Worm (Caenorhabditis elegans) whole organism, young adult: ENCODE measurements around the gene srh-131.

Source experiments
- B0261.1 ChIP-seq: sonication (generic microtip); optimal IDR thresholded peaks from 2 replicates; lab custom pipeline; 2016; ENCODE audit warnings: mild to moderate bottlenecking, missing genetic modification characterization, moderate library complexity, missing compliant biosample characterization
- C06A6.2 ChIP-seq: fragments of 200-800 bp; sonication (Bioruptor generic); conservative IDR thresholded peaks from 2 replicates; pipeline ENCODE4 v1.3.6; 2022; ENCODE audit warnings: missing genetic modification characterization, missing compliant biosample characterization
- D2030.7 ChIP-seq: fragments of 200-800 bp; sonication (Bioruptor generic); IDR thresholded peaks from 2 replicates; pipeline ENCODE4 v1.3.6; 2022; ENCODE audit warnings: missing genetic modification reagents, missing genetic modification characterization, missing compliant biosample characterization
- F22D6.2 ChIP-seq: sonication (generic microtip); optimal IDR thresholded peaks from 2 replicates; lab custom pipeline; 2016; ENCODE audit warnings: mild to moderate bottlenecking, missing genetic modification characterization, missing compliant biosample characterization
- F33H1.4 ChIP-seq: fragments of 200-800 bp; sonication (Bioruptor generic); IDR thresholded peaks from 2 replicates; pipeline ENCODE4 v1.3.6; 2022; ENCODE audit warnings: missing genetic modification reagents, missing genetic modification characterization, missing compliant biosample characterization
- F39B2.1 ChIP-seq: fragments of 200-800 bp; sonication (Bioruptor generic); IDR thresholded peaks from 2 replicates; pipeline ENCODE4 v1.3.6; 2022; ENCODE audit warnings: missing genetic modification reagents, missing genetic modification characterization, missing compliant biosample characterization
- F49E8.2 ChIP-seq: sonication (generic microtip); optimal IDR thresholded peaks from 3 replicates; lab custom pipeline; 2017; ENCODE audit warnings: missing genetic modification characterization, mild to moderate bottlenecking, missing compliant biosample characterization, antibody characterized with exemption, moderate library complexity; ENCODE audit not compliant: insufficient read depth
- F57A8.1 ChIP-seq: fragments of 200-800 bp; sonication (Bioruptor generic); optimal IDR thresholded peaks from 2 replicates; lab custom pipeline; 2018; ENCODE audit warnings: mild to moderate bottlenecking, missing genetic modification characterization, moderate library complexity, missing compliant biosample characterization
- T07F8.4 ChIP-seq: sonication (generic microtip); optimal IDR thresholded peaks from 2 replicates; lab custom pipeline; 2016; ENCODE audit warnings: mild to moderate bottlenecking, missing genetic modification characterization, moderate library complexity, missing compliant biosample characterization
- Y53G8AR.9 ChIP-seq: fragments of 200-800 bp; sonication (Bioruptor generic); conservative IDR thresholded peaks from 2 replicates; pipeline ENCODE4 v1.3.6; 2022; ENCODE audit warnings: missing genetic modification reagents, missing genetic modification characterization, missing compliant biosample characterization
- Y67H2A.10 ChIP-seq: fragments of 200-800 bp; sonication (Bioruptor generic); conservative IDR thresholded peaks from 2 replicates; pipeline ENCODE4 v1.3.6; 2022; ENCODE audit warnings: missing genetic modification reagents, missing genetic modification characterization, missing compliant biosample characterization
- ama-1 ChIP-seq, 3 experiments: fragments of 150-350 bp in 1 of 3; sonication (generic microtip) in 2 of 3; optimal IDR thresholded peaks; 2 replicates each; lab custom pipeline; 2014 to 2018; ENCODE audit warnings: missing biosample characterization in 2 of 3, missing genetic modification characterization in 2 of 3, missing genetic modification reagents in 2 of 3
- aptf-3 ChIP-seq: fragments of 200-800 bp; sonication (Bioruptor generic); IDR thresholded peaks from 2 replicates; pipeline ENCODE4 v1.3.6; 2022; ENCODE audit warnings: missing genetic modification characterization, missing compliant biosample characterization
- attf-5 ChIP-seq: fragments of 200-800 bp; sonication (Bioruptor generic); optimal IDR thresholded peaks from 2 replicates; lab custom pipeline; 2018; ENCODE audit warnings: mild to moderate bottlenecking, missing genetic modification characterization, missing compliant biosample characterization
- cebp-2 ChIP-seq: fragments of 200-800 bp; sonication (Bioruptor generic); IDR thresholded peaks from 2 replicates; pipeline ENCODE4 v1.3.6; 2022; ENCODE audit warnings: missing genetic modification characterization, missing compliant biosample characterization
- ekl-4 ChIP-seq: fragments of 200-800 bp; sonication (Bioruptor generic); IDR thresholded peaks from 2 replicates; pipeline ENCODE4 v1.3.6; 2022; ENCODE audit warnings: missing genetic modification reagents, missing genetic modification characterization, missing compliant biosample characterization
- ets-4 ChIP-seq: fragments of 200-800 bp; sonication (Bioruptor generic); optimal IDR thresholded peaks from 2 replicates; lab custom pipeline; 2018; ENCODE audit warnings: mild to moderate bottlenecking, missing genetic modification characterization, missing compliant biosample characterization
- fkh-3 ChIP-seq: sonication (generic microtip); optimal IDR thresholded peaks from 2 replicates; lab custom pipeline; 2016; ENCODE audit warnings: mild to moderate bottlenecking, missing genetic modification characterization, missing compliant biosample characterization
- hlh-26 ChIP-seq: fragments of 200-800 bp; sonication (Bioruptor generic); conservative IDR thresholded peaks from 2 replicates; pipeline ENCODE4 v1.3.6; 2022; ENCODE audit warnings: missing genetic modification reagents, missing genetic modification characterization, missing compliant biosample characterization
- hmg-1.2 ChIP-seq: fragments of 200-800 bp; sonication (Bioruptor generic); IDR thresholded peaks from 2 replicates; pipeline ENCODE4 v1.3.6; 2022; ENCODE audit warnings: missing genetic modification reagents, missing genetic modification characterization, missing compliant biosample characterization
- hmg-20 ChIP-seq: fragments of 200-800 bp; sonication (Bioruptor generic); IDR thresholded peaks from 2 replicates; pipeline ENCODE4 v1.3.6; 2022; ENCODE audit warnings: missing genetic modification reagents, missing genetic modification characterization, missing compliant biosample characterization
- hsf-1 ChIP-seq: fragments of 200-800 bp; sonication (Bioruptor generic); IDR thresholded peaks from 2 replicates; pipeline ENCODE4 v1.3.6; 2022; ENCODE audit warnings: missing genetic modification reagents, missing genetic modification characterization, missing compliant biosample characterization
- let-526 ChIP-seq: fragments of 200-800 bp; sonication (Bioruptor generic); IDR thresholded peaks from 2 replicates; pipeline ENCODE4 v1.3.6; 2022; ENCODE audit warnings: missing genetic modification reagents, missing genetic modification characterization, missing compliant biosample characterization
- lin-26 ChIP-seq: fragments of 200-800 bp; sonication (Bioruptor generic); IDR thresholded peaks from 2 replicates; pipeline ENCODE4 v1.3.6; 2022; ENCODE audit warnings: missing genetic modification reagents, missing genetic modification characterization, missing compliant biosample characterization
- lin-35 ChIP-seq, 3 experiments: fragments of 150-350 bp in 2 of 3; sonication (generic microtip) in 1 of 3; optimal IDR thresholded peaks; 2 replicates each; lab custom pipeline; 2014 to 2018; ENCODE audit warnings: missing biosample characterization in 3 of 3, missing genetic modification characterization in 3 of 3, missing genetic modification reagents in 3 of 3
- lin-40 ChIP-seq: sonication (generic microtip); optimal IDR thresholded peaks from 2 replicates; lab custom pipeline; 2016; ENCODE audit warnings: missing genetic modification characterization, mild to moderate bottlenecking, missing compliant biosample characterization, missing genotype, missing genetic modification reagents
- madf-8 ChIP-seq: fragments of 200-800 bp; sonication (Bioruptor generic); conservative IDR thresholded peaks from 2 replicates; pipeline ENCODE4 v1.3.6; 2022; ENCODE audit warnings: missing genetic modification reagents, missing genetic modification characterization, missing compliant biosample characterization
- mcd-1 ChIP-seq: fragments of 200-800 bp; sonication (Bioruptor generic); IDR thresholded peaks from 2 replicates; pipeline ENCODE4 v1.3.6; 2022; ENCODE audit warnings: missing genetic modification reagents, missing genetic modification characterization, missing compliant biosample characterization
- nfya-1 ChIP-seq: sonication (generic microtip); optimal IDR thresholded peaks from 2 replicates; lab custom pipeline; 2017; ENCODE audit warnings: antibody characterized with exemption, missing compliant biosample characterization, missing genetic modification characterization, borderline replicate concordance; ENCODE audit not compliant: insufficient read depth
- nhr-179 ChIP-seq: sonication (generic microtip); optimal IDR thresholded peaks from 2 replicates; lab custom pipeline; 2016; ENCODE audit warnings: mild to moderate bottlenecking, missing genetic modification characterization, missing compliant biosample characterization
- nhr-27 ChIP-seq: fragments of 200-800 bp; sonication (Bioruptor generic); optimal IDR thresholded peaks from 2 replicates; lab custom pipeline; 2018; ENCODE audit warnings: mild to moderate bottlenecking, missing genetic modification characterization, moderate library complexity, missing compliant biosample characterization
- nhr-90 ChIP-seq: sonication (generic microtip); optimal IDR thresholded peaks from 2 replicates; lab custom pipeline; 2016; ENCODE audit warnings: missing genotype, mild to moderate bottlenecking, missing genetic modification characterization, missing compliant biosample characterization
- rpc-1 ChIP-seq, 2 experiments: fragments of 150-350 bp in 1 of 2; sonication (generic microtip) in 1 of 2; optimal IDR thresholded peaks; 2 replicates each; lab custom pipeline; 2014 to 2018; ENCODE audit warnings: missing biosample characterization in 1 of 2, missing genetic modification characterization in 1 of 2, missing genetic modification reagents in 1 of 2, missing genotype in 1 of 2
- snpc-4 ChIP-seq, 5 experiments: fragments of 150-350 bp in 1 of 5; sonication (generic microtip) in 4 of 5; optimal IDR thresholded peaks; 2 replicates each; lab custom pipeline; 2014 to 2018; ENCODE audit warnings: missing genetic modification characterization in 5 of 5, missing biosample characterization in 3 of 5, antibody characterized with exemption in 2 of 5, mild to moderate bottlenecking in 2 of 5, missing compliant biosample characterization in 2 of 5, missing genotype in 2 of 5, moderate library complexity in 2 of 5, missing genetic modification reagents in 1 of 5
- somi-1 ChIP-seq: fragments of 200-800 bp; sonication (Bioruptor generic); optimal IDR thresholded peaks from 2 replicates; lab custom pipeline; 2018; ENCODE audit warnings: mild to moderate bottlenecking, missing genetic modification characterization, missing compliant biosample characterization
- unc-62 ChIP-seq: fragments of 150-350 bp; optimal IDR thresholded peaks from 2 replicates; lab custom pipeline; 2014; ENCODE audit warnings: missing biosample characterization, missing genetic modification reagents, missing genetic modification characterization
- xnd-1 ChIP-seq: sonication (generic microtip); optimal IDR thresholded peaks from 2 replicates; lab custom pipeline; 2016; ENCODE audit warnings: missing genotype, missing genetic modification reagents, missing genetic modification characterization, missing compliant biosample characterization
- ztf-22 ChIP-seq: fragments of 200-800 bp; sonication (Bioruptor generic); optimal IDR thresholded peaks from 2 replicates; lab custom pipeline; 2018; ENCODE audit warnings: mild to moderate bottlenecking, missing genetic modification characterization, moderate library complexity, missing compliant biosample characterization
- ztf-3 ChIP-seq: fragments of 200-800 bp; sonication (Bioruptor generic); optimal IDR thresholded peaks from 2 replicates; lab custom pipeline; 2018; ENCODE audit warnings: mild to moderate bottlenecking, missing genetic modification characterization, missing compliant biosample characterization
- ztf-6 ChIP-seq: fragments of 200-800 bp; sonication (Bioruptor generic); IDR thresholded peaks from 2 replicates; pipeline ENCODE4 v1.3.6; 2022; ENCODE audit warnings: missing genetic modification reagents, missing genetic modification characterization, missing compliant biosample characterization

srh-131 gene

DNA sequence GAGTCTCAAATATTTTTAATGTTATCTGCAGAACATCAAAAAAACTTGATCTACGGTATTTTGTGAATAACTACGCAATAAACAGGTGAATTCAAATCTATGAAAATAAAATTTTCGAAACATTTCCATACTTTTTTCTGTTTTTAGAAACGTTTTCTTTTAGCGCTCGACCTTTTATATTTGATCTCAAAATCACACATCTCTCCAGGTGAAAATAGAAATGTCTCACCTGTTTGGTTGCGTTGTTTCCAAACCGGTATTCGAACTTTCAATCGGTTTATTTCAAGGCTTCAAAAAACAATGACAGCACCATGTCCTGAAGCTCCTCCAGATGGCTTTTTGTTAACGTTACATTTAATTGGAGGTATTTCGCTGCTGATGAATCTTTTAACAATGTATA, 4.1 kb upstream of the srh-131 start, which contains the start of gene sri-9:
TSS of gene sri-9 (plus strand) at position 301 of the 400 bp plus-strand sequence.
- TF ChIP-seq lin-35 (GFP tag; optimal IDR thresholded peaks at IDR 0.05; lab: Kevin White, UChicago), result no peak
- no peak for TF ChIP-seq D2030.7
- no peak for TF ChIP-seq aptf-3 (GFP tag; lab: Robert Waterston, UW)
- TF ChIP-seq madf-8 (GFP tag; lab: Robert Waterston, UW), result no peak
- TF ChIP-seq nhr-27 (tag; lab: Kevin White, UChicago), result no peak
- TF ChIP-seq hlh-26 (GFP tag; lab: Robert Waterston, UW), result no peak
- TF ChIP-seq snpc-4 (GFP tag; optimal IDR thresholded peaks at IDR 0.05; lab: Kevin White, UChicago), result no peak
- no peak for TF ChIP-seq snpc-4 (tag; optimal IDR thresholded peaks at IDR 0.05; lab: Kevin White, UChicago)
- TF ChIP-seq attf-5 (GFP tag; lab: Kevin White, UChicago), result no peak
- TF ChIP-seq nfya-1, result no peak
- no peak for TF ChIP-seq ets-4 (GFP tag; lab: Kevin White, UChicago)
- no peak for TF ChIP-seq F57A8.1 (GFP tag; lab: Kevin White, UChicago)
- no peak for TF ChIP-seq F33H1.4 (GFP tag; lab: Robert Waterston, UW)

DNA sequence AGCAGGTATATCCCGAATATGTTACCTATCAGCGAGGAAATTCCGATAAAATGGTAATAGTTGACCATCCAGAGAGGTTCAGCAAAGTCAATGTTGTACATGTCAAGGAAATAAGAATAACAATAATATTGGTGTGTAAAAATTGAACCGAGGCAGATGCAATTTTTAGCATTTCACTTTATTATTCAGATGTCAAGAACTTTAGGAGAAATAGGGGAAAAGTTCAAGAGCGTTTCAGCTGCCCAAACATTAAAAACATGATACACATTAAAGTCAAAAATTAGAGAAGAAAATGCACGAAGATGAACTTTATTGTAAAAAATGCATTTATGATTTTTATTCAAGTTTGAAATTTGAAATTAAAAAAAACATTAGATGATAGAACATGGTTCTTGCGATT, 3.0 kb downstream of the srh-131 start, which contains the start of gene sri-69:
TSS of gene sri-69 (minus strand) at position 101 of the 400 bp plus-strand sequence.
- TF ChIP-seq F22D6.2 (tag; lab: Kevin White, UChicago), result no peak
- no peak for TF ChIP-seq ztf-3 (GFP tag; lab: Kevin White, UChicago)
- no peak for TF ChIP-seq F49E8.2 (tag; lab: Kevin White, UChicago)
- no peak for TF ChIP-seq C06A6.2 (GFP tag; lab: Robert Waterston, UW)
- no peak for TF ChIP-seq ztf-22
- TF ChIP-seq lin-26 (GFP tag; lab: Robert Waterston, UW), result no peak
- no peak for TF ChIP-seq ama-1 (optimal IDR thresholded peaks at IDR 0.05; lab: Kevin White, UChicago)
- no peak for TF ChIP-seq ama-1 (GFP tag; optimal IDR thresholded peaks at IDR 0.05; lab: Kevin White, UChicago)
- TF ChIP-seq mcd-1 (GFP tag; lab: Robert Waterston, UW), result no peak
- no peak for TF ChIP-seq hsf-1 (GFP tag; lab: Robert Waterston, UW)
- no peak for TF ChIP-seq cebp-2 (GFP tag; lab: Robert Waterston, UW)
- TF ChIP-seq nhr-90 (tag; lab: Kevin White, UChicago), result no peak
- no peak for TF ChIP-seq xnd-1 (tag; lab: Kevin White, UChicago)
- no peak for TF ChIP-seq aptf-3 (GFP tag; lab: Robert Waterston, UW)
- TF ChIP-seq rpc-1 (optimal IDR thresholded peaks at IDR 0.05; lab: Kevin White, UChicago), result no peak
- TF ChIP-seq rpc-1 (tag; optimal IDR thresholded peaks at IDR 0.05; lab: Kevin White, UChicago), result no peak
- no peak for TF ChIP-seq let-526 (GFP tag; lab: Robert Waterston, UW)
- TF ChIP-seq lin-40, result no peak

DNA sequence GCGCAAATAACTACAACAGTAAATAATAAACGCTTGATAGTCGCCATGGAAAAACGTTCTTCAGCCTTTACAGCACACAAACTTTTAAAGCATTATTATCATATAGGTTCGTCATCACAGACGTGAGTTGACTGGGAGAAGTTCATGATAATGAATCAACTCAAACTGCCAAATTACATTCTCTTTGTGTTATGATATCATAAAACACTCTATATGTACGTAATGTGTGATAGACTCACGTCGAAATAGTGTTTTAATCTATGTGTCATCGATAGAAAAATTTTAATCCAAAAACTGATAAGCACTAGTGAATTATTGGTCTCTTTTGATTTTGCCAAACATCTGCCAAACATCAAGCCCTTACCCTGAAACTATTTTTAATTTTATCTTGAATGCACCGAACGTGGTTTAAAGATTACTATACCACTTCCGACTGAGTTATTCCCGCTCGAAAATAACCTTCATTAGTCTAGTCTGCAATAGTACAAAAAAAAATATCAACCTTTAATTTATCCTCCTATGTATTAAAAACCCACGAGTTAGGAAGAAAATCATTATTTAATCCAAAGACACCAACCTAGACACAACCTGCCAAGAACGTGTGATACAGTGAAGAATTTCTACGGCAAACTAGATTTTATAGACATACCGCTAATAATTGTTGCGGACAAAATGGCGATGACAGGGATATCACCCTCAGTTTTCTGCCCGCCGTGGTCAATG, 4.2 kb downstream of the srh-131 start, which contains the start of the genes clc-12 and clec-240:
TSS of gene clc-12 (minus strand) at position 47 of the 723 bp plus-strand sequence.
TSS of gene clec-240 (plus strand) at position 673 of the 723 bp plus-strand sequence.
- TF ChIP-seq hmg-1.2 (GFP tag; lab: Robert Waterston, UW), result no peak
- no peak for TF ChIP-seq ztf-6 (GFP tag; lab: Robert Waterston, UW)
- no peak for TF ChIP-seq B0261.1 (tag; lab: Kevin White, UChicago)
- no peak for TF ChIP-seq hmg-20
- no peak for TF ChIP-seq nhr-179 (tag; lab: Kevin White, UChicago)
- no peak for TF ChIP-seq aptf-3 (GFP tag; lab: Robert Waterston, UW)
- no peak for TF ChIP-seq ekl-4 (GFP tag; lab: Robert Waterston, UW)
- no peak for TF ChIP-seq T07F8.4
- no peak for TF ChIP-seq Y67H2A.10
- no peak for TF ChIP-seq Y53G8AR.9 (GFP tag; lab: Robert Waterston, UW)
- TF ChIP-seq fkh-3, result no peak
- TF ChIP-seq unc-62 (GFP tag; lab: Kevin White, UChicago), result no peak
- no peak for TF ChIP-seq somi-1 (GFP tag; lab: Kevin White, UChicago)
- TF ChIP-seq F39B2.1 (GFP tag; lab: Robert Waterston, UW), result no peak
